In genomic region chr2L:5799435-5800387, dm6 we compare ENCODE assay signal across 5 fruit fly cellular contexts.
TF ChIP-seq lines count a peak whose summit lies in the region.

TSS of gene CG9171 (minus strand) at chr2L:5800253.

TF ChIP-seq in whole organism, adult, 20 proteins besides CTCF, POLR2A, EP300 and RAD21 (continued from another document):
- TF ChIP-seq CG33017 (tag; optimal IDR thresholded peaks at IDR 0.05; lab: Kevin White, UChicago): no peak
- peak; percentile 61 for TF ChIP-seq bab1 (GFP tag; optimal IDR thresholded peaks at IDR 0.05; lab: Kevin White, UChicago)

TF ChIP-seq in whole organism, embryonic, 481 proteins besides CTCF, POLR2A, EP300 and RAD21 (continued from another document and continues in another):
- TF ChIP-seq tll (GFP tag; optimal IDR thresholded peaks at IDR 0.05; lab: Kevin White, UChicago) (peak in 1 of 2 experiments; percentile 9), dm (GFP tag; optimal IDR thresholded peaks at IDR 0.05; lab: Kevin White, UChicago) (no peak), usp (GFP tag; optimal IDR thresholded peaks at IDR 0.05; lab: Kevin White, UChicago) (no peak), CG18011 (GFP tag; optimal IDR thresholded peaks at IDR 0.05; lab: Kevin White, UChicago) (no peak), al (GFP tag; IDR thresholded peaks at IDR 0.05; lab: Robert Waterston, UW) (no peak), row (GFP tag; IDR thresholded peaks at IDR 0.05; lab: Robert Waterston, UW) (peak; percentile 88), Oaz (GFP tag; IDR thresholded peaks at IDR 0.05; lab: Robert Waterston, UW) (no peak), CG6654 (GFP tag; optimal IDR thresholded peaks at IDR 0.05; lab: Kevin White, UChicago) (no peak), Hr51 (GFP tag; optimal IDR thresholded peaks at IDR 0.05; lab: Kevin White, UChicago) (peak; percentile 10 to 18), p53 (GFP tag; optimal IDR thresholded peaks at IDR 0.05; lab: Kevin White, UChicago) (peak; percentile 0), fd96Cb (tag; optimal IDR thresholded peaks at IDR 0.05; lab: Kevin White, UChicago) (no peak), ems (GFP tag; optimal IDR thresholded peaks at IDR 0.05; lab: Kevin White, UChicago) (peak; percentile 18), Trl (optimal IDR thresholded peaks at IDR 0.05; lab: Kevin White, UChicago) (peak; percentile 79 to 85), Trl (GFP tag; optimal IDR thresholded peaks at IDR 0.05; lab: Kevin White, UChicago) (peak; percentile 54), ttk (GFP tag; IDR thresholded peaks at IDR 0.05; lab: Robert Waterston, UW) (no peak), Doc2 (GFP tag; IDR thresholded peaks at IDR 0.05; lab: Robert Waterston, UW) (no peak), Med (GFP tag; lab: Kevin White, UChicago) (peak; percentile 90), dati (GFP tag; IDR thresholded peaks at IDR 0.05; lab: Robert Waterston, UW) (no peak), sima (GFP tag; optimal IDR thresholded peaks at IDR 0.05; lab: Kevin White, UChicago) (no peak), CG2116 (GFP tag; optimal IDR thresholded peaks at IDR 0.05; lab: Kevin White, UChicago) (peak; percentile 41), Fer2 (tag; optimal IDR thresholded peaks at IDR 0.05; lab: Kevin White, UChicago) (peak; percentile 2), Sry-δ (GFP tag; optimal IDR thresholded peaks at IDR 0.05; lab: Kevin White, UChicago) (peak; percentile 49), klu (GFP tag; IDR thresholded peaks at IDR 0.05; lab: Robert Waterston, UW) (peak; percentile 17; the same call in 1 of the 2 replicates), stc (GFP tag; IDR thresholded peaks at IDR 0.05; lab: Robert Waterston, UW) (peak; percentile 34), CG10321 (GFP tag; IDR thresholded peaks at IDR 0.05; lab: Robert Waterston, UW) (no peak), Dp (GFP tag; optimal IDR thresholded peaks at IDR 0.05; lab: Kevin White, UChicago) (peak; percentile 59), Dek (tag; optimal IDR thresholded peaks at IDR 0.05; lab: Kevin White, UChicago) (peak; percentile 54), CG14860 (GFP tag; IDR thresholded peaks at IDR 0.05; lab: Robert Waterston, UW; ENCODE audit: partially characterized antibody) (0 out of 3 replicates have a peak, but pooled peaks have one; percentile 15), mirr (GFP tag; optimal IDR thresholded peaks at IDR 0.05; lab: Kevin White, UChicago) (peak; percentile 70), wdn (GFP tag; IDR thresholded peaks at IDR 0.05; lab: Robert Waterston, UW) (no peak), knrl (GFP tag; IDR thresholded peaks at IDR 0.05; lab: Robert Waterston, UW; ENCODE audit: partially characterized antibody) (peak; percentile 46; the same call in 1 of the 3 replicates), jumu (GFP tag; optimal IDR thresholded peaks at IDR 0.05; lab: Kevin White, UChicago) (no peak)

TF ChIP-seq in whole organism, prepupa, 60 proteins besides CTCF, POLR2A, EP300 and RAD21 (continued from another document and continues in another):
- peak; percentile 32 for TF ChIP-seq CG8319 (GFP tag; optimal IDR thresholded peaks at IDR 0.05; lab: Kevin White, UChicago)
- no peak for TF ChIP-seq Met (GFP tag; optimal IDR thresholded peaks at IDR 0.05; lab: Kevin White, UChicago)
- no peak; the same call in none of the 2 replicates for TF ChIP-seq CG15336 (GFP tag; IDR thresholded peaks at IDR 0.05; lab: Robert Waterston, UW)
- peak; percentile 2 for TF ChIP-seq CG10669 (GFP tag; optimal IDR thresholded peaks at IDR 0.05; lab: Kevin White, UChicago)
- peak; percentile 80 for TF ChIP-seq Eip78C (GFP tag; lab: Kevin White, UChicago)
- TF ChIP-seq Hr4 (GFP tag; optimal IDR thresholded peaks at IDR 0.05; lab: Kevin White, UChicago): no peak
- peak; percentile 24 for TF ChIP-seq achi (GFP tag; optimal IDR thresholded peaks at IDR 0.05; lab: Kevin White, UChicago)
- peak; percentile 64; the same call in 2 of the 3 replicates for TF ChIP-seq CG6163 (GFP tag; IDR thresholded peaks at IDR 0.05; lab: Robert Waterston, UW)
- no peak for TF ChIP-seq Blimp-1 (GFP tag; optimal IDR thresholded peaks at IDR 0.05; lab: Kevin White, UChicago)
- TF ChIP-seq Sox15 (GFP tag; optimal IDR thresholded peaks at IDR 0.05; lab: Kevin White, UChicago): no peak
- no peak for TF ChIP-seq Hr38 (GFP tag; optimal IDR thresholded peaks at IDR 0.05; lab: Kevin White, UChicago)
- TF ChIP-seq fkh (GFP tag; optimal IDR thresholded peaks at IDR 0.05; lab: Kevin White, UChicago): peak; percentile 70
- TF ChIP-seq Sox14 (GFP tag; optimal IDR thresholded peaks at IDR 0.05; lab: Kevin White, UChicago): no peak
- TF ChIP-seq Eip75B (GFP tag; optimal IDR thresholded peaks at IDR 0.05; lab: Kevin White, UChicago): no peak
- TF ChIP-seq cyc (GFP tag; optimal IDR thresholded peaks at IDR 0.05; lab: Kevin White, UChicago): no peak
- TF ChIP-seq dac (GFP tag; optimal IDR thresholded peaks at IDR 0.05; lab: Kevin White, UChicago): no peak
- no peak for TF ChIP-seq CG11902 (GFP tag; optimal IDR thresholded peaks at IDR 0.05; lab: Kevin White, UChicago)
- TF ChIP-seq CG6854 (GFP tag; optimal IDR thresholded peaks at IDR 0.05; lab: Kevin White, UChicago): peak; percentile 50
- peak; percentile 32 for TF ChIP-seq CG6808 (GFP tag; optimal IDR thresholded peaks at IDR 0.05; lab: Kevin White, UChicago)
- TF ChIP-seq salr (GFP tag; optimal IDR thresholded peaks at IDR 0.05; lab: Kevin White, UChicago): peak in 1 of 2 experiments; percentile 29
- TF ChIP-seq CG1621 (tag; optimal IDR thresholded peaks at IDR 0.05; lab: Kevin White, UChicago): peak; percentile 45
- no peak for TF ChIP-seq CG11294 (GFP tag; IDR thresholded peaks at IDR 0.05; lab: Robert Waterston, UW)
- no peak for TF ChIP-seq vri (GFP tag; optimal IDR thresholded peaks at IDR 0.05; lab: Kevin White, UChicago)
- TF ChIP-seq spab (GFP tag; optimal IDR thresholded peaks at IDR 0.05; lab: Kevin White, UChicago): peak; percentile 40
- TF ChIP-seq CG8119 (GFP tag; IDR thresholded peaks at IDR 0.05; lab: Robert Waterston, UW): peak; percentile 44; the same call in 2 of the 3 replicates
- no peak for TF ChIP-seq svp (GFP tag; lab: Kevin White, UChicago)
- peak; percentile 6 for TF ChIP-seq CG6792 (GFP tag; optimal IDR thresholded peaks at IDR 0.05; lab: Kevin White, UChicago)
- TF ChIP-seq eg (GFP tag; IDR thresholded peaks at IDR 0.05; lab: Robert Waterston, UW): peak; percentile 51
- no peak for TF ChIP-seq Ets21C (GFP tag; optimal IDR thresholded peaks at IDR 0.05; lab: Kevin White, UChicago)
- TF ChIP-seq esn (GFP tag; optimal IDR thresholded peaks at IDR 0.05; lab: Kevin White, UChicago): no peak
- peak; percentile 22 for TF ChIP-seq net (GFP tag; optimal IDR thresholded peaks at IDR 0.05; lab: Kevin White, UChicago)
- peak; percentile 10 for TF ChIP-seq OdsH (GFP tag; optimal IDR thresholded peaks at IDR 0.05; lab: Kevin White, UChicago)
- no peak for TF ChIP-seq Smox (GFP tag; optimal IDR thresholded peaks at IDR 0.05; lab: Kevin White, UChicago)
- no peak for TF ChIP-seq CG7368 (GFP tag; optimal IDR thresholded peaks at IDR 0.05; lab: Kevin White, UChicago)
- peak; percentile 76 for TF ChIP-seq CG6276 (GFP tag; optimal IDR thresholded peaks at IDR 0.05; lab: Kevin White, UChicago)

TF ChIP-seq in whole organism, pupa, 21 proteins besides CTCF, POLR2A, EP300 and RAD21 (continued from another document):
- TF ChIP-seq CG15710 (tag; optimal IDR thresholded peaks at IDR 0.05; lab: Kevin White, UChicago) (peak; percentile 23), rn (GFP tag; IDR thresholded peaks at IDR 0.05; lab: Robert Waterston, UW) (no peak)

TF ChIP-seq in whole organism, wandering third instar larva, 38 proteins besides CTCF, POLR2A, EP300 and RAD21 (continued from another document):
- no peak for TF ChIP-seq CG32264 (GFP tag; optimal IDR thresholded peaks at IDR 0.05; lab: Kevin White, UChicago)
